Worm (Caenorhabditis elegans) whole organism, L1 larva: ENCODE results near the gene F01F1.14.
A peak's percentile ranks its signal among the peaks of the same experiment; 100 is the strongest.

ENCODE experiments used
- F16B12.6 ChIP-seq: fragments of 150-350 bp; optimal IDR thresholded peaks from 2 replicates; lab custom pipeline; 2014; ENCODE audit warnings: missing biosample characterization, missing genetic modification characterization
- Y116A8C.19 ChIP-seq: sonication (generic microtip); optimal IDR thresholded peaks from 2 replicates; lab custom pipeline; 2016; ENCODE audit warnings: missing compliant biosample characterization, missing genetic modification characterization, borderline replicate concordance
- ama-1 ChIP-seq: fragments of 150-350 bp; optimal IDR thresholded peaks from 2 replicates; lab custom pipeline; 2014
- blmp-1 ChIP-seq: fragments of 150-350 bp; optimal IDR thresholded peaks from 2 replicates; lab custom pipeline; 2014; ENCODE audit warnings: missing biosample characterization, missing genetic modification characterization
- ceh-8 ChIP-seq: fragments of 200-800 bp; sonication (Bioruptor generic); optimal IDR thresholded peaks from 2 replicates; lab custom pipeline; 2018; ENCODE audit warnings: mild to moderate bottlenecking, missing genetic modification characterization, moderate library complexity, missing compliant biosample characterization
- ceh-88 ChIP-seq: fragments of 200-800 bp; sonication (Bioruptor generic); IDR thresholded peaks from 2 replicates; pipeline ENCODE4 v1.3.6; 2022; ENCODE audit warnings: missing genetic modification characterization, missing compliant biosample characterization
- dpl-1 ChIP-seq, 3 experiments: fragments of 150-350 bp in 2 of 3; sonication (generic microtip) in 1 of 3; optimal IDR thresholded peaks; 2 replicates each; lab custom pipeline; 2014 to 2017; ENCODE audit warnings: missing biosample characterization in 3 of 3, missing genetic modification characterization in 3 of 3, missing genetic modification reagents in 3 of 3
- dsc-1 ChIP-seq: sonication (generic microtip); optimal IDR thresholded peaks from 2 replicates; lab custom pipeline; 2016; ENCODE audit warnings: mild to moderate bottlenecking, missing genetic modification characterization, missing compliant biosample characterization
- efl-1 ChIP-seq, 4 experiments: fragments of 150-350 bp; optimal IDR thresholded peaks in 3 of 4; peaks in 1 of 4; 1 replicate in 1 of 4; 2 replicates in 3 of 4; lab custom pipeline; 2014; ENCODE audit warnings: missing biosample characterization in 2 of 4, missing genetic modification characterization in 2 of 4, missing genetic modification reagents in 2 of 4
- elt-2 ChIP-seq: sonication (generic microtip); optimal IDR thresholded peaks from 2 replicates; lab custom pipeline; 2016; ENCODE audit warnings: missing genetic modification characterization, mild to moderate bottlenecking, inconsistent platforms, missing compliant biosample characterization, missing genetic modification reagents
- elt-3 ChIP-seq, 6 experiments: fragments of 150-350 bp in 1 of 6; sonication (generic microtip); optimal IDR thresholded peaks; 2 replicates each; lab custom pipeline; 2017 to 2018; ENCODE audit warnings: missing biosample characterization in 6 of 6, missing genetic modification characterization in 6 of 6, inconsistent platforms in 1 of 6
- fkh-10 ChIP-seq: sonication (generic microtip); optimal IDR thresholded peaks from 2 replicates; lab custom pipeline; 2017; ENCODE audit warnings: missing biosample characterization, missing genetic modification reagents, missing genetic modification characterization
- fos-1 ChIP-seq: fragments of 150-350 bp; optimal IDR thresholded peaks from 2 replicates; lab custom pipeline; 2014; ENCODE audit warnings: missing biosample characterization, missing genetic modification characterization
- lin-35 ChIP-seq, 2 experiments: fragments of 150-350 bp; optimal IDR thresholded peaks; 2 replicates each; lab custom pipeline; 2014; ENCODE audit warnings: missing biosample characterization in 2 of 2, missing genetic modification characterization in 2 of 2, missing genetic modification reagents in 2 of 2
- lir-3 ChIP-seq: sonication (generic microtip); optimal IDR thresholded peaks from 2 replicates; lab custom pipeline; 2016; ENCODE audit warnings: mild to moderate bottlenecking, missing genetic modification characterization, moderate library complexity, missing compliant biosample characterization; ENCODE audit not compliant: poor library complexity
- lsy-2 ChIP-seq, 2 experiments: fragments of 150-350 bp; optimal IDR thresholded peaks; 2 replicates each; lab custom pipeline; 2014; ENCODE audit warnings: missing biosample characterization in 2 of 2, missing genetic modification characterization in 2 of 2
- mab-9 ChIP-seq: fragments of 200-800 bp; sonication (Bioruptor generic); IDR thresholded peaks from 2 replicates; pipeline ENCODE4 v1.3.6; 2022; ENCODE audit warnings: missing genetic modification reagents, missing genetic modification characterization, missing compliant biosample characterization
- mep-1 ChIP-seq: fragments of 150-350 bp; optimal IDR thresholded peaks from 2 replicates; lab custom pipeline; 2014; ENCODE audit warnings: missing biosample characterization, missing genetic modification characterization
- nhr-19 ChIP-seq: fragments of 200-800 bp; sonication (Bioruptor generic); conservative IDR thresholded peaks from 2 replicates; pipeline ENCODE4 v1.3.6; 2022; ENCODE audit warnings: missing genetic modification characterization, missing compliant biosample characterization
- nhr-237 ChIP-seq: fragments of 150-350 bp; optimal IDR thresholded peaks from 2 replicates; lab custom pipeline; 2014; ENCODE audit warnings: missing biosample characterization, missing genetic modification characterization
- nhr-71 ChIP-seq: sonication (generic microtip); optimal IDR thresholded peaks from 2 replicates; lab custom pipeline; 2016; ENCODE audit warnings: mild to moderate bottlenecking, missing genetic modification characterization, moderate library complexity, missing compliant biosample characterization
- pax-3 ChIP-seq: fragments of 200-800 bp; sonication (Bioruptor generic); optimal IDR thresholded peaks from 2 replicates; lab custom pipeline; 2018; ENCODE audit warnings: mild to moderate bottlenecking, missing genetic modification characterization, moderate library complexity, missing compliant biosample characterization
- pqm-1 ChIP-seq: sonication (generic microtip); optimal IDR thresholded peaks from 3 replicates; lab custom pipeline; 2017; ENCODE audit warnings: missing biosample characterization, missing genetic modification characterization
- snpc-4 ChIP-seq: fragments of 150-350 bp; optimal IDR thresholded peaks from 2 replicates; lab custom pipeline; 2014; ENCODE audit warnings: missing biosample characterization, missing genetic modification characterization
- snu-23 ChIP-seq: sonication (generic microtip); optimal IDR thresholded peaks from 2 replicates; lab custom pipeline; 2016; ENCODE audit warnings: missing genetic modification characterization, missing compliant biosample characterization
- sox-4 ChIP-seq: sonication (generic microtip); optimal IDR thresholded peaks from 2 replicates; lab custom pipeline; 2016; ENCODE audit warnings: missing genetic modification characterization, missing compliant biosample characterization
- sptf-1 ChIP-seq: fragments of 150-350 bp; optimal IDR thresholded peaks from 2 replicates; lab custom pipeline; 2014; ENCODE audit warnings: missing biosample characterization, missing genetic modification characterization
- sup-37 ChIP-seq: fragments of 200-800 bp; sonication (Bioruptor generic); optimal IDR thresholded peaks from 2 replicates; lab custom pipeline; 2018; ENCODE audit warnings: mild to moderate bottlenecking, missing genetic modification characterization, missing compliant biosample characterization
- swsn-7 ChIP-seq: sonication (generic microtip); optimal IDR thresholded peaks from 2 replicates; lab custom pipeline; 2016; ENCODE audit warnings: missing genetic modification characterization, missing compliant biosample characterization
- tbx-2 ChIP-seq: sonication (generic microtip); optimal IDR thresholded peaks from 2 replicates; lab custom pipeline; 2016; ENCODE audit warnings: missing genetic modification characterization, missing compliant biosample characterization
- tlp-1 ChIP-seq: fragments of 150-350 bp; optimal IDR thresholded peaks from 2 replicates; lab custom pipeline; 2014; ENCODE audit warnings: missing biosample characterization, missing genetic modification characterization
- unc-130 ChIP-seq: fragments of 150-350 bp; optimal IDR thresholded peaks from 2 replicates; lab custom pipeline; 2017; ENCODE audit warnings: missing biosample characterization, missing genetic modification characterization, inconsistent platforms
- unc-30 ChIP-seq: sonication (generic microtip); optimal IDR thresholded peaks from 2 replicates; lab custom pipeline; 2017; ENCODE audit warnings: missing biosample characterization, missing genetic modification characterization
- unc-62 ChIP-seq: fragments of 150-350 bp; optimal IDR thresholded peaks from 2 replicates; lab custom pipeline; 2014; ENCODE audit warnings: missing biosample characterization, missing genetic modification reagents, missing genetic modification characterization
- xbp-1 ChIP-seq: sonication (generic microtip); optimal IDR thresholded peaks from 2 replicates; lab custom pipeline; 2016; ENCODE audit warnings: missing genetic modification characterization, missing compliant biosample characterization
- ztf-11 ChIP-seq, 2 experiments: sonication (generic microtip); optimal IDR thresholded peaks; 2 replicates each; lab custom pipeline; 2016 to 2017; ENCODE audit warnings: missing genetic modification characterization in 2 of 2, missing biosample characterization in 1 of 2, missing compliant biosample characterization in 1 of 2
- ztf-4 ChIP-seq: fragments of 150-350 bp; optimal IDR thresholded peaks from 2 replicates; lab custom pipeline; 2014; ENCODE audit warnings: missing biosample characterization, missing genetic modification characterization

Gene F01F1.14

ce11 chrIII:5869429-5869828 is 13.3 kb downstream of the F01F1.14 start, which contains the start of gene F01F1.15:
Gene F01F1.15 (minus strand): TSS chrIII:5869529.
- TF ChIP-seq ztf-4 (tag; lab: Kevin White, UChicago): no peak
- TF ChIP-seq sptf-1: no peak
- TF ChIP-seq tbx-2 (tag; lab: Kevin White, UChicago): no peak
- TF ChIP-seq ceh-8 (GFP tag; lab: Kevin White, UChicago): no peak
- no peak for TF ChIP-seq fkh-10
- no peak for TF ChIP-seq ceh-88 (GFP tag; lab: Robert Waterston, UW)
- TF ChIP-seq dsc-1 (tag; lab: Kevin White, UChicago): no peak
- no peak for TF ChIP-seq swsn-7 (tag; lab: Kevin White, UChicago)
- no peak for TF ChIP-seq unc-30 (tag; lab: Kevin White, UChicago)
- TF ChIP-seq lir-3 (tag; lab: Kevin White, UChicago): no peak
- TF ChIP-seq F16B12.6 (tag; lab: Kevin White, UChicago): no peak
- TF ChIP-seq elt-3 (tag; optimal IDR thresholded peaks at IDR 0.05; lab: Kevin White, UChicago): no peak
- TF ChIP-seq ama-1 (lab: Kevin White, UChicago): no peak
- no peak for TF ChIP-seq snpc-4 (tag; lab: Kevin White, UChicago)
- TF ChIP-seq ztf-11 (tag; optimal IDR thresholded peaks at IDR 0.05; lab: Kevin White, UChicago): no peak

DNA sequence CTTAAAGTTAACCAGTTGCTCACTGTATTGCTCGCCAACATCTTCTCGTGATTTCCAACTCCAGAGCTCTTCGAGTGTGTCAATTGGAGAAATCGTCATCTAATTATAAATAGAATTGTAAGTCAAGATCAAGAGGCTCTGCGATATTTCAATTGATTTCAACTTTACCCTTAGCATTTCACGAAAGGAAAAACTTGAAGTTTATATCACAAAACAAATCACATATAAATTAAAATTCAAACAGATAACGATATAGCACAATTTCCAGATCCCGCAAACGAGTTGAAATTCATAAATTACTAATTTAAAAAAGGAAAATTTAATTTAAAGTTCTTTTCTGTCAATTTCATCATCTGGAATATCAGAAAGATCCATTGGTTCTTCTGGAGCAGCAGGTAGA is 14.3 kb downstream of the F01F1.14 start, which contains the start of gene eng-1:
eng-1 (minus strand) TSS at position 101 of the 400 bp plus-strand sequence.
- TF ChIP-seq pax-3 (tag; lab: Kevin White, UChicago) (no peak), ceh-8 (GFP tag; lab: Kevin White, UChicago) (no peak), snpc-4 (tag; lab: Kevin White, UChicago) (no peak), sup-37 (GFP tag; lab: Kevin White, UChicago) (no peak), xbp-1 (tag; lab: Kevin White, UChicago) (no peak), nhr-237 (tag; lab: Kevin White, UChicago) (no peak), sptf-1 (no peak), nhr-19 (GFP tag; lab: Robert Waterston, UW) (no peak), fos-1 (tag; lab: Kevin White, UChicago) (no peak), snu-23 (GFP tag; lab: Kevin White, UChicago) (no peak), tlp-1 (tag; lab: Kevin White, UChicago) (no peak), ztf-11 (tag; optimal IDR thresholded peaks at IDR 0.05; lab: Kevin White, UChicago) (no peak)

- TF ChIP-seq efl-1 (optimal IDR thresholded peaks at IDR 0.05; lab: Kevin White, UChicago): peak; percentile 13 to 19
- peak in 1 of 2 experiments; percentile 51 for TF ChIP-seq efl-1 (GFP tag; optimal IDR thresholded peaks at IDR 0.05 in 1 of 2; lab: Kevin White, UChicago)
- no peak for TF ChIP-seq unc-130 (tag; lab: Kevin White, UChicago)
- TF ChIP-seq mep-1: peak; percentile 16
- TF ChIP-seq dpl-1 (GFP tag; optimal IDR thresholded peaks at IDR 0.05; lab: Kevin White, UChicago): peak in 1 of 3 experiments; percentile 59
- peak in 1 of 2 experiments; percentile 2 for TF ChIP-seq lsy-2 (tag; optimal IDR thresholded peaks at IDR 0.05; lab: Kevin White, UChicago)
- TF ChIP-seq, all 84 proteins: peak for 4
Measured at ce11 chrIII:5864270-5864669, 18.5 kb downstream of the F01F1.14 start, which contains the start of gene rabn-5. Gene rabn-5 (plus strand): TSS chrIII:5864553.

- peak in 1 of 2 experiments; percentile 25 for TF ChIP-seq lin-35 (GFP tag; optimal IDR thresholded peaks at IDR 0.05; lab: Kevin White, UChicago)
- peak; percentile 78 for TF ChIP-seq elt-2
- no peak for TF ChIP-seq dpl-1 (GFP tag; optimal IDR thresholded peaks at IDR 0.05; lab: Kevin White, UChicago)
- TF ChIP-seq mab-9 (GFP tag; lab: Robert Waterston, UW): no peak
- no peak for TF ChIP-seq sox-4 (tag; lab: Kevin White, UChicago)
- TF ChIP-seq nhr-71 (tag; lab: Kevin White, UChicago): no peak
- peak; percentile 25 for TF ChIP-seq tlp-1 (tag; lab: Kevin White, UChicago)
- TF ChIP-seq unc-62 (GFP tag; lab: Kevin White, UChicago): no peak
- TF ChIP-seq Y116A8C.19 (tag; lab: Kevin White, UChicago): no peak
- no peak for TF ChIP-seq nhr-19 (GFP tag; lab: Robert Waterston, UW)
- peak; percentile 62 for TF ChIP-seq blmp-1 (tag; lab: Kevin White, UChicago)
- no peak for TF ChIP-seq efl-1 (optimal IDR thresholded peaks at IDR 0.05; lab: Kevin White, UChicago)
- TF ChIP-seq efl-1 (GFP tag; optimal IDR thresholded peaks at IDR 0.05 in 1 of 2; lab: Kevin White, UChicago): no peak
- no peak for TF ChIP-seq fos-1 (tag; lab: Kevin White, UChicago)
- TF ChIP-seq pqm-1 (tag; lab: Kevin White, UChicago): peak; percentile 36
Measured at ce11 chrIII:5863774-5864173, 18.9 kb downstream of the F01F1.14 start, which contains the start of gene dnpp-1. Gene dnpp-1 (minus strand): TSS chrIII:5863803.
